Fruit fly (Drosophila melanogaster) whole organism, wandering third instar larva: ENCODE data around the gene CG12099.

Experiments
- Abd-B ChIP-seq: fragments of >200 bp; optimal IDR thresholded peaks from 2 replicates; lab custom pipeline; 2017; ENCODE audit warnings: missing biosample characterization, missing genetic modification characterization
- CG32264 ChIP-seq: fragments of 200-800 bp; sonication (Bioruptor generic); optimal IDR thresholded peaks from 2 replicates; lab custom pipeline; 2016; ENCODE audit warnings: missing biosample characterization, missing genetic modification characterization
- CG9705 ChIP-seq: fragments of 200-800 bp; sonication (Bioruptor generic); optimal IDR thresholded peaks from 2 replicates; lab custom pipeline; 2018; ENCODE audit warnings: missing biosample characterization, mild to moderate bottlenecking, missing genetic modification characterization
- CrebA ChIP-seq: fragments of 200-800 bp; sonication (Bioruptor generic); optimal IDR thresholded peaks from 2 replicates; lab custom pipeline; 2016; ENCODE audit warnings: missing biosample characterization, mild to moderate bottlenecking, missing genetic modification characterization, borderline replicate concordance
- Dfd ChIP-seq: fragments of >200 bp; optimal IDR thresholded peaks from 2 replicates; lab custom pipeline; 2017; ENCODE audit warnings: missing biosample characterization, missing genetic modification characterization
- Dif ChIP-seq: fragments of 200-275, 200-300 bp; sonication (Bioruptor generic); optimal IDR thresholded peaks from 2 replicates; lab custom pipeline; 2018; ENCODE audit warnings: missing biosample characterization, missing genetic modification characterization; ENCODE audit not compliant: partially characterized antibody
- GATAd ChIP-seq: sonication (Bioruptor generic); optimal IDR thresholded peaks from 2 replicates; lab custom pipeline; 2016; ENCODE audit warnings: missing biosample characterization, missing genetic modification characterization
- HLH106 ChIP-seq: fragments of 200-800 bp; optimal IDR thresholded peaks from 3 replicates; lab custom pipeline; 2019; ENCODE audit warnings: missing biosample characterization, mild to moderate bottlenecking, missing genetic modification characterization, moderate library complexity
- Hnf4 ChIP-seq: fragments of 200-800 bp; sonication (Bioruptor generic); optimal IDR thresholded peaks from 2 replicates; lab custom pipeline; 2016; ENCODE audit warnings: missing biosample characterization, mild to moderate bottlenecking, missing genetic modification characterization
- Hr78 ChIP-seq: fragments of >200 bp; optimal IDR thresholded peaks from 2 replicates; lab custom pipeline; 2017; ENCODE audit warnings: missing biosample characterization, missing genetic modification characterization
- Hr83 ChIP-seq: fragments of 200-300 bp; sonication (Bioruptor generic); optimal IDR thresholded peaks from 2 replicates; lab custom pipeline; 2016; ENCODE audit warnings: missing biosample characterization, mild to moderate bottlenecking, missing genetic modification characterization, moderate library complexity; ENCODE audit not compliant: poor library complexity, severe bottlenecking
- Jra ChIP-seq: sonication (Bioruptor generic); optimal IDR thresholded peaks from 2 replicates; lab custom pipeline; 2016; ENCODE audit warnings: missing biosample characterization, missing genetic modification characterization
- Mio ChIP-seq: sonication (Bioruptor generic); optimal IDR thresholded peaks from 2 replicates; lab custom pipeline; 2016; ENCODE audit warnings: missing biosample characterization, missing genetic modification characterization
- Myc ChIP-seq: fragments of >200 bp; optimal IDR thresholded peaks from 2 replicates; lab custom pipeline; 2017
- N ChIP-seq: fragments of >200 bp; optimal IDR thresholded peaks from 2 replicates; lab custom pipeline; 2018; ENCODE audit warnings: missing biosample characterization, missing external identifiers, missing genetic modification characterization
- OdsH ChIP-seq: fragments of 200-800 bp; sonication (Bioruptor generic); optimal IDR thresholded peaks from 2 replicates; lab custom pipeline; 2016; ENCODE audit warnings: missing biosample characterization, mild to moderate bottlenecking, missing genetic modification characterization
- Rel ChIP-seq, 2 experiments: fragments of 200-800 bp; sonication (Bioruptor generic) in 1 of 2; optimal IDR thresholded peaks; 2 replicates in 1 of 2; 3 replicates in 1 of 2; lab custom pipeline; 2016 to 2019; ENCODE audit warnings: mild to moderate bottlenecking in 2 of 2, missing biosample characterization in 2 of 2, missing genetic modification characterization in 2 of 2, moderate library complexity in 1 of 2
- Sp1 ChIP-seq: fragments of 200-800 bp; sonication (Bioruptor generic); optimal IDR thresholded peaks from 3 replicates; lab custom pipeline; 2019; ENCODE audit warnings: missing biosample characterization, mild to moderate bottlenecking, missing genetic modification characterization, moderate library complexity
- Vsx2 ChIP-seq: fragments of 200-300, 225-300 bp; sonication (Bioruptor generic); optimal IDR thresholded peaks from 2 replicates; lab custom pipeline; 2018; ENCODE audit warnings: missing biosample characterization, missing genetic modification characterization; ENCODE audit not compliant: partially characterized antibody
- br ChIP-seq: fragments of 200-800 bp; sonication (Bioruptor generic); optimal IDR thresholded peaks from 2 replicates; lab custom pipeline; 2016; ENCODE audit warnings: missing biosample characterization, missing genetic modification characterization
- brk ChIP-seq: fragments of 200-800 bp; sonication (Bioruptor generic); optimal IDR thresholded peaks from 2 replicates; lab custom pipeline; 2016; ENCODE audit warnings: missing biosample characterization, mild to moderate bottlenecking, missing genetic modification characterization
- dl ChIP-seq, 2 experiments: fragments of 175-275, 200-275 bp in 1 of 2; fragments of 200-275 bp in 1 of 2; sonication (Bioruptor generic); optimal IDR thresholded peaks; lab custom pipeline; 2018; ENCODE audit warnings: mild to moderate bottlenecking in 2 of 2, missing biosample characterization in 2 of 2, missing genetic modification characterization in 2 of 2, moderate library complexity in 2 of 2; ENCODE audit not compliant: partially characterized antibody in 2 of 2, insufficient read depth in 1 of 2
- dsf ChIP-seq: sonication (Bioruptor generic); optimal IDR thresholded peaks from 2 replicates; lab custom pipeline; 2016; ENCODE audit warnings: missing biosample characterization, missing genetic modification characterization, borderline replicate concordance
- ey ChIP-seq: fragments of 200-800 bp; sonication (Bioruptor generic); optimal IDR thresholded peaks from 2 replicates; lab custom pipeline; 2016; ENCODE audit warnings: missing biosample characterization, missing genetic modification characterization
- foxo ChIP-seq, 2 experiments: fragments of 200-800 bp; sonication (Bioruptor generic); optimal IDR thresholded peaks; 2 replicates in 1 of 2; 3 replicates in 1 of 2; lab custom pipeline; 2016 to 2017; ENCODE audit warnings: missing biosample characterization in 2 of 2, missing genetic modification characterization in 2 of 2
- fru ChIP-seq: fragments of 200-800 bp; sonication (Bioruptor generic); optimal IDR thresholded peaks from 3 replicates; lab custom pipeline; 2016; ENCODE audit warnings: missing biosample characterization, mild to moderate bottlenecking, missing genetic modification characterization
- h ChIP-seq: fragments of 200-800 bp; sonication (Bioruptor generic); optimal IDR thresholded peaks from 3 replicates; lab custom pipeline; 2016; ENCODE audit warnings: missing biosample characterization, mild to moderate bottlenecking, missing genetic modification characterization
- jim ChIP-seq: fragments of 175-275, 200-325 bp; sonication (Bioruptor generic); optimal IDR thresholded peaks from 2 replicates; lab custom pipeline; 2016; ENCODE audit warnings: missing biosample characterization, mild to moderate bottlenecking, missing genetic modification characterization
- lola ChIP-seq: fragments of >200 bp; optimal IDR thresholded peaks from 2 replicates; lab custom pipeline; 2017; ENCODE audit warnings: missing biosample characterization, missing genetic modification characterization
- pan ChIP-seq: fragments of >200 bp; optimal IDR thresholded peaks from 2 replicates; lab custom pipeline; 2017
- psq ChIP-seq: fragments of 200-800 bp; sonication (Bioruptor generic); optimal IDR thresholded peaks from 3 replicates; lab custom pipeline; 2017; ENCODE audit warnings: missing biosample characterization, mild to moderate bottlenecking, missing genetic modification characterization, moderate library complexity
- rgr ChIP-seq: fragments of 200-800 bp; sonication (Bioruptor generic); optimal IDR thresholded peaks from 3 replicates; lab custom pipeline; 2016; ENCODE audit warnings: missing biosample characterization, mild to moderate bottlenecking, missing genetic modification characterization
- sage ChIP-seq: fragments of 200-800 bp; sonication (Bioruptor generic); optimal IDR thresholded peaks from 2 replicates; lab custom pipeline; 2016; ENCODE audit warnings: missing biosample characterization, mild to moderate bottlenecking, missing genetic modification characterization
- sv ChIP-seq: fragments of 200-800 bp; sonication (Bioruptor generic); optimal IDR thresholded peaks from 3 replicates; lab custom pipeline; 2016; ENCODE audit warnings: missing biosample characterization, missing genetic modification characterization
- usp ChIP-seq: fragments of >200 bp; optimal IDR thresholded peaks from 2 replicates; lab custom pipeline; 2017; ENCODE audit warnings: missing biosample characterization, missing genetic modification characterization
- woc ChIP-seq: sonication (Bioruptor generic); optimal IDR thresholded peaks from 2 replicates; lab custom pipeline; 2016; ENCODE audit warnings: missing biosample characterization, mild to moderate bottlenecking, missing genetic modification characterization

Gene CG12099

dm6 chr3L:1533699-1534431 lies 24.4 kb downstream of the CG12099 start, which contains the start of gene Iml1:
TSS of gene Iml1 (minus strand) at chr3L:1534034.
- TF ChIP-seq HLH106 (tag; lab: Kevin White, UChicago) (peak; percentile 49), OdsH (GFP tag; lab: Kevin White, UChicago) (peak; percentile 5), psq (GFP tag; lab: Kevin White, UChicago) (peak; percentile 88), N (no peak)

dm6 chr3L:1531159-1531558 lies 27.1 kb downstream of the CG12099 start, which contains the start of gene Ir62a:
TSS of gene Ir62a (minus strand) at chr3L:1531259.
- TF ChIP-seq Vsx2 (GFP tag; lab: Kevin White, UChicago): no peak
- TF ChIP-seq Hr78 (GFP tag; lab: Kevin White, UChicago): no peak
- no peak for TF ChIP-seq rgr
- TF ChIP-seq CG32264 (GFP tag; lab: Kevin White, UChicago): no peak
- TF ChIP-seq N: no peak
- TF ChIP-seq jim: no peak
- no peak for TF ChIP-seq Dif (GFP tag; lab: Kevin White, UChicago)
- no peak for TF ChIP-seq CrebA
- no peak for TF ChIP-seq foxo (GFP tag; optimal IDR thresholded peaks at IDR 0.05; lab: Kevin White, UChicago)
- no peak for TF ChIP-seq lola (GFP tag; lab: Kevin White, UChicago)
- no peak for TF ChIP-seq OdsH (GFP tag; lab: Kevin White, UChicago)
- no peak for TF ChIP-seq Sp1 (GFP tag; lab: Kevin White, UChicago)
- no peak for TF ChIP-seq woc (GFP tag; lab: Kevin White, UChicago)
- no peak for TF ChIP-seq Mio (GFP tag; lab: Kevin White, UChicago)
- no peak for TF ChIP-seq sv (GFP tag; lab: Kevin White, UChicago)
- TF ChIP-seq br (GFP tag; lab: Kevin White, UChicago): no peak
- TF ChIP-seq brk (GFP tag; lab: Kevin White, UChicago): no peak
- no peak for TF ChIP-seq Jra

- TF ChIP-seq h (GFP tag; lab: Kevin White, UChicago) (peak; percentile 27), CrebA (no peak)
Measured at dm6 chr3L:1518715-1519603, 39.3 kb downstream of the CG12099 start.

DNA sequence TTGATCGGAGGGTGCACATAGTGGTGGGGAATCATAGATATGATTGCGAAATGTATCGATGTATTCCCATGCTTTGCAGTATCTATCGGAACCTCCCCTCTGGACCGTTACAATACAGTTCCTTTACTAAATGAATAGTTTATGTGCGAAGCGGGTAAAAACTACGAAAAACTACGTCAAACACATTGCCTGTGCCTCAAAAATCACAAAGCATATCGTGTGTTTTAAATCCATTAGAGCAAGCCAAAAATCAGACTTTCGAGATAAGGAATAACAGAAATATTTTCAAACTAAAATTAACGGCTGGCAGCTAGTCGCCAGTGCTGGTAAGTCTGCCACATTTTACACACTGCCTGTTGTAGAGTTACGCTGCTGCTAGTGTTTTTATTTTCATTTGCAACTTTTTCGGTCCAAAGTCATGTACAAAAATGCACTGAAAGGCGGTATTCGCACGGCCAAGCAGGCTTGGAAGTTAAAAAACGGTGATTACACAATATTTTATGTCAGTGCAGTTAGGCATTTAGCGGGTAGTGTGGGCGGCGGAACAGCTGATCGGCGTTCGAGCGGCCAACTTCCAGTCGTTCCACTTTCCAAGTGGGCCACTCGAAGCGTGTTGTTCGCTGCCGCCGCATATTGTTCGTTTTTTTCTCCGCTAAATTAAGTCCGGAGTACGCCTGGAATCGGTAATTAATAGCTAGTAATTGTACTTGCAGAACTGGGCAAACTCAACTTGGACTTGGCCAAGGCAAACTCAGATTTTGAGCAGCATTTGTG lies 40.8 kb downstream of the CG12099 start:
- TF ChIP-seq GATAd (GFP tag; lab: Kevin White, UChicago): peak; percentile 51
- TF ChIP-seq ey: peak; percentile 76
- no peak for TF ChIP-seq pan (lab: Kevin White, UChicago)
- TF ChIP-seq HLH106 (tag; lab: Kevin White, UChicago): peak; percentile 36
- peak; percentile 45 for TF ChIP-seq woc (GFP tag; lab: Kevin White, UChicago)
- no peak for TF ChIP-seq Hnf4 (GFP tag; lab: Kevin White, UChicago)
- TF ChIP-seq sage: no peak
- peak; percentile 48 for TF ChIP-seq Sp1 (GFP tag; lab: Kevin White, UChicago)
- TF ChIP-seq br (GFP tag; lab: Kevin White, UChicago): peak; percentile 80
- peak; percentile 87 for TF ChIP-seq rgr
- TF ChIP-seq lola (GFP tag; lab: Kevin White, UChicago): no peak
- TF ChIP-seq h (GFP tag; lab: Kevin White, UChicago): peak; percentile 81
- peak; percentile 76 for TF ChIP-seq fru (GFP tag; lab: Kevin White, UChicago)
- no peak for TF ChIP-seq N
- TF ChIP-seq Myc: peak; percentile 21
- no peak for TF ChIP-seq jim
- peak; percentile 62 for TF ChIP-seq psq (GFP tag; lab: Kevin White, UChicago)
- TF ChIP-seq Dfd (GFP tag; lab: Kevin White, UChicago): no peak
- TF ChIP-seq OdsH (GFP tag; lab: Kevin White, UChicago): peak; percentile 81
- no peak for TF ChIP-seq CrebA
- TF ChIP-seq CG9705 (GFP tag; lab: Kevin White, UChicago): peak; percentile 4
- TF ChIP-seq Abd-B (GFP tag; lab: Kevin White, UChicago): no peak
- no peak for TF ChIP-seq Hr78 (GFP tag; lab: Kevin White, UChicago)
- no peak for TF ChIP-seq brk (GFP tag; lab: Kevin White, UChicago)
- TF ChIP-seq CG32264 (GFP tag; lab: Kevin White, UChicago): peak; percentile 44
- TF ChIP-seq Hr83 (GFP tag; lab: Kevin White, UChicago): peak; percentile 71
- no peak for TF ChIP-seq Rel (GFP tag; optimal IDR thresholded peaks at IDR 0.05; lab: Kevin White, UChicago)
- peak; percentile 9 for TF ChIP-seq Rel (tag; optimal IDR thresholded peaks at IDR 0.05; lab: Kevin White, UChicago)
- no peak for TF ChIP-seq usp
- TF ChIP-seq dl (GFP tag; optimal IDR thresholded peaks at IDR 0.05; lab: Kevin White, UChicago; ENCODE audit: insufficient read depth in 1 of 2, partially characterized antibody in 2 of 2): no peak
- TF ChIP-seq Jra: peak; percentile 81
- peak; percentile 12 for TF ChIP-seq Dif (GFP tag; lab: Kevin White, UChicago)
- TF ChIP-seq dsf: no peak
